Fruit fly (Drosophila melanogaster) whole organism, prepupa: ENCODE data around the gene Pgm1.

Experiments used
- Blimp-1 ChIP-seq: fragments of 200-800 bp; sonication (Bioruptor generic); optimal IDR thresholded peaks from 3 replicates; lab custom pipeline; 2017; ENCODE audit warnings: missing biosample characterization, missing genetic modification characterization, mild to moderate bottlenecking, moderate library complexity, missing genetic modification reagents
- CG10631 ChIP-seq: fragments of 200-800 bp; sonication (Bioruptor generic); optimal IDR thresholded peaks from 2 replicates; lab custom pipeline; 2016; ENCODE audit warnings: missing biosample characterization, missing genetic modification characterization
- CG10669 ChIP-seq: fragments of 200-800 bp; sonication (Bioruptor generic); optimal IDR thresholded peaks from 3 replicates; lab custom pipeline; 2018; ENCODE audit warnings: missing biosample characterization, mild to moderate bottlenecking, missing genetic modification characterization, moderate library complexity
- CG11294 ChIP-seq: fragments of 200-800 bp; sonication (Bioruptor generic); IDR thresholded peaks from 2 replicates; pipeline ENCODE4 v1.3.6; 2022; ENCODE audit warnings: missing biosample characterization, missing genetic modification characterization
- CG11902 ChIP-seq: fragments of 200-800 bp; sonication (Bioruptor generic); optimal IDR thresholded peaks from 3 replicates; lab custom pipeline; 2016; ENCODE audit warnings: missing biosample characterization, missing genetic modification characterization
- CG15336 ChIP-seq: fragments of 200-800 bp; sonication (Bioruptor generic); IDR thresholded peaks from 2 replicates; pipeline ENCODE4 v1.3.6; 2022; ENCODE audit warnings: missing biosample characterization, missing genetic modification characterization
- CG1621 ChIP-seq: fragments of 200-800 bp; sonication (Bioruptor generic); optimal IDR thresholded peaks from 3 replicates; lab custom pipeline; 2018; ENCODE audit warnings: missing biosample characterization, mild to moderate bottlenecking, missing genetic modification characterization
- CG16779 ChIP-seq: fragments of 200-800 bp; sonication (Bioruptor generic); optimal IDR thresholded peaks from 3 replicates; lab custom pipeline; 2017; ENCODE audit warnings: missing biosample characterization, mild to moderate bottlenecking, missing genetic modification characterization
- CG3032 ChIP-seq: fragments of 200-800 bp; optimal IDR thresholded peaks from 2 replicates; lab custom pipeline; 2019; ENCODE audit warnings: missing biosample characterization, mild to moderate bottlenecking, missing genetic modification characterization, moderate library complexity
- CG32006 ChIP-seq: fragments of 200-800 bp; sonication (Bioruptor generic); optimal IDR thresholded peaks from 3 replicates; lab custom pipeline; 2017; ENCODE audit warnings: missing biosample characterization, mild to moderate bottlenecking, missing genetic modification characterization
- CG34406 ChIP-seq: fragments of 200-800 bp; sonication (Bioruptor generic); optimal IDR thresholded peaks from 3 replicates; lab custom pipeline; 2016; ENCODE audit warnings: missing biosample characterization, missing genetic modification characterization
- CG6163 ChIP-seq: fragments of 200-800 bp; sonication (Bioruptor generic); IDR thresholded peaks from 3 replicates; pipeline ENCODE4 v1.3.6; 2022; ENCODE audit warnings: missing biosample characterization, missing genetic modification characterization
- CG6792 ChIP-seq: fragments of 200-800 bp; sonication (Bioruptor generic); optimal IDR thresholded peaks from 3 replicates; lab custom pipeline; 2016; ENCODE audit warnings: missing biosample characterization, missing genetic modification characterization
- CG6854 ChIP-seq: fragments of 200-800 bp; sonication (Bioruptor generic); optimal IDR thresholded peaks from 2 replicates; lab custom pipeline; 2017; ENCODE audit warnings: missing biosample characterization, mild to moderate bottlenecking, missing genetic modification characterization
- CG8119 ChIP-seq: fragments of 200-800 bp; sonication (Bioruptor generic); IDR thresholded peaks from 3 replicates; pipeline ENCODE4 v1.3.6; 2022; ENCODE audit warnings: missing biosample characterization, missing genetic modification characterization
- Eip78C ChIP-seq: fragments of 200-800 bp; sonication (Bioruptor generic); peaks from one replicate; lab custom pipeline; 2016; ENCODE audit warnings: missing biosample characterization, missing genetic modification characterization
- Ets21C ChIP-seq: fragments of 200-800 bp; sonication (Bioruptor generic); optimal IDR thresholded peaks from 3 replicates; lab custom pipeline; 2016; ENCODE audit warnings: missing biosample characterization, missing genetic modification characterization
- Ets96B ChIP-seq: fragments of 200-800 bp; optimal IDR thresholded peaks from 2 replicates; lab custom pipeline; 2019; ENCODE audit warnings: missing biosample characterization, mild to moderate bottlenecking, missing genetic modification characterization, moderate library complexity
- Hr38 ChIP-seq: sonication (Bioruptor generic); optimal IDR thresholded peaks from 2 replicates; lab custom pipeline; 2016; ENCODE audit warnings: missing biosample characterization, missing genetic modification characterization
- Hr4 ChIP-seq: fragments of 200-800 bp; sonication (Bioruptor generic); optimal IDR thresholded peaks from 3 replicates; lab custom pipeline; 2016; ENCODE audit warnings: missing biosample characterization, missing genetic modification characterization
- Lpt ChIP-seq: fragments of 200-800 bp; sonication (Bioruptor generic); optimal IDR thresholded peaks from 3 replicates; lab custom pipeline; 2016; ENCODE audit warnings: missing biosample characterization, missing genetic modification characterization
- Met ChIP-seq: fragments of 200-800 bp; sonication (Bioruptor generic); optimal IDR thresholded peaks from 3 replicates; lab custom pipeline; 2016; ENCODE audit warnings: missing biosample characterization, missing genetic modification characterization
- OdsH ChIP-seq: fragments of 200-800 bp; sonication (Bioruptor generic); optimal IDR thresholded peaks from 3 replicates; lab custom pipeline; 2016; ENCODE audit warnings: missing biosample characterization, missing genetic modification characterization
- Sox102F ChIP-seq: fragments of 200-800 bp; sonication (Bioruptor generic); optimal IDR thresholded peaks from 2 replicates; lab custom pipeline; 2016; ENCODE audit warnings: missing biosample characterization, mild to moderate bottlenecking, missing genetic modification characterization
- Sox14 ChIP-seq: fragments of 200-800 bp; sonication (Bioruptor generic); optimal IDR thresholded peaks from 3 replicates; lab custom pipeline; 2016; ENCODE audit warnings: missing biosample characterization, missing genetic modification characterization
- Sox15 ChIP-seq: fragments of 200-800 bp; sonication (Bioruptor generic); optimal IDR thresholded peaks from 3 replicates; lab custom pipeline; 2016; ENCODE audit warnings: missing biosample characterization, missing genetic modification characterization
- achi ChIP-seq: fragments of 200-800 bp; sonication (Bioruptor generic); optimal IDR thresholded peaks from 3 replicates; lab custom pipeline; 2016; ENCODE audit warnings: missing biosample characterization, missing genetic modification characterization
- cyc ChIP-seq: fragments of 200-800 bp; sonication (Bioruptor generic); optimal IDR thresholded peaks from 3 replicates; lab custom pipeline; 2016; ENCODE audit warnings: missing biosample characterization, missing genetic modification characterization
- dac ChIP-seq: fragments of 200-800 bp; sonication (Bioruptor generic); optimal IDR thresholded peaks from 2 replicates; lab custom pipeline; 2017; ENCODE audit warnings: missing biosample characterization, mild to moderate bottlenecking, missing genetic modification characterization
- dsx ChIP-seq: fragments of 200-800 bp; optimal IDR thresholded peaks from 3 replicates; lab custom pipeline; 2019; ENCODE audit warnings: missing biosample characterization, mild to moderate bottlenecking, missing genetic modification characterization, moderate library complexity; ENCODE audit not compliant: poor library complexity, severe bottlenecking
- esn ChIP-seq: fragments of 200-800 bp; sonication (Bioruptor generic); optimal IDR thresholded peaks from 2 replicates; lab custom pipeline; 2016; ENCODE audit warnings: missing biosample characterization, mild to moderate bottlenecking, missing genetic modification characterization, moderate library complexity
- fd85E ChIP-seq: fragments of 200-800 bp; sonication (Bioruptor generic); optimal IDR thresholded peaks from 3 replicates; lab custom pipeline; 2016; ENCODE audit warnings: missing biosample characterization, missing genetic modification characterization
- fkh ChIP-seq: fragments of 200-800 bp; sonication (Bioruptor generic); optimal IDR thresholded peaks from 3 replicates; lab custom pipeline; 2017; ENCODE audit warnings: missing biosample characterization, mild to moderate bottlenecking, missing genetic modification characterization, moderate library complexity
- lz ChIP-seq: fragments of 200-800 bp; sonication (Bioruptor generic); optimal IDR thresholded peaks from 3 replicates; lab custom pipeline; 2016; ENCODE audit warnings: missing biosample characterization, missing genetic modification characterization
- net ChIP-seq: fragments of 200-800 bp; sonication (Bioruptor generic); optimal IDR thresholded peaks from 3 replicates; lab custom pipeline; 2016; ENCODE audit warnings: missing biosample characterization, missing genetic modification characterization
- pdm3 ChIP-seq: fragments of 200-800 bp; sonication (Bioruptor generic); optimal IDR thresholded peaks from 3 replicates; lab custom pipeline; 2016; ENCODE audit warnings: missing biosample characterization, missing genetic modification characterization
- salr ChIP-seq, 2 experiments: fragments of 200-800 bp; sonication (Bioruptor generic); optimal IDR thresholded peaks; 3 replicates each; lab custom pipeline; 2016 to 2018; ENCODE audit warnings: missing biosample characterization in 2 of 2, missing genetic modification characterization in 2 of 2, mild to moderate bottlenecking in 1 of 2
- spab ChIP-seq: fragments of 200-800 bp; sonication (Bioruptor generic); optimal IDR thresholded peaks from 2 replicates; lab custom pipeline; 2017; ENCODE audit warnings: missing biosample characterization, mild to moderate bottlenecking, missing genetic modification characterization, missing genetic modification reagents
- svp ChIP-seq: fragments of 200-800 bp; sonication (Bioruptor generic); peaks from one replicate; lab custom pipeline; 2016; ENCODE audit warnings: missing biosample characterization, missing genetic modification characterization
- topi ChIP-seq: fragments of 200-800 bp; sonication (Bioruptor generic); optimal IDR thresholded peaks from 3 replicates; lab custom pipeline; 2016; ENCODE audit warnings: missing biosample characterization, missing genetic modification characterization
- vri ChIP-seq: fragments of 200-800 bp; sonication (Bioruptor generic); optimal IDR thresholded peaks from 3 replicates; lab custom pipeline; 2016; ENCODE audit warnings: missing biosample characterization, mild to moderate bottlenecking, missing genetic modification characterization

Pgm1 gene

dm6 chr3L:16100059-16100458, 28.3 kb downstream of the Pgm1 start, which contains the start of gene IleRS-m:
TSS of gene IleRS-m (plus strand) at chr3L:16100280.
- TF ChIP-seq achi (no peak), Sox14 (GFP tag; lab: Kevin White, UChicago) (no peak), salr (GFP tag; optimal IDR thresholded peaks at IDR 0.05; lab: Kevin White, UChicago) (no peak), CG11294 (GFP tag; lab: Robert Waterston, UW) (no peak), CG16779 (no peak), Lpt (no peak), Hr4 (GFP tag; lab: Kevin White, UChicago) (no peak), CG11902 (GFP tag; lab: Kevin White, UChicago) (no peak), vri (GFP tag; lab: Kevin White, UChicago) (no peak), Ets21C (GFP tag; lab: Kevin White, UChicago) (no peak), Met (no peak), CG6163 (GFP tag; lab: Robert Waterston, UW) (no peak), Sox102F (GFP tag; lab: Kevin White, UChicago) (no peak), CG15336 (GFP tag; lab: Robert Waterston, UW) (no peak)

- TF ChIP-seq svp (GFP tag; lab: Kevin White, UChicago) (no peak), topi (no peak), CG8119 (GFP tag; lab: Robert Waterston, UW) (no peak), pdm3 (GFP tag; lab: Kevin White, UChicago) (no peak), Met (no peak), cyc (GFP tag; lab: Kevin White, UChicago) (no peak), CG34406 (GFP tag; lab: Kevin White, UChicago) (no peak), fd85E (no peak), spab (GFP tag; lab: Kevin White, UChicago) (no peak), dac (GFP tag; lab: Kevin White, UChicago) (no peak), vri (GFP tag; lab: Kevin White, UChicago) (no peak), CG6163 (GFP tag; lab: Robert Waterston, UW) (no peak), Sox102F (GFP tag; lab: Kevin White, UChicago) (no peak), OdsH (GFP tag; lab: Kevin White, UChicago) (no peak), Hr4 (GFP tag; lab: Kevin White, UChicago) (no peak), CG10669 (GFP tag; lab: Kevin White, UChicago) (no peak), CG6854 (no peak), CG11902 (GFP tag; lab: Kevin White, UChicago) (no peak)
Observed at dm6 chr3L:16097393-16097884, 30.9 kb downstream of the Pgm1 start, which contains the start of the genes CG13074 and ATPsynbetaL. TSS of gene CG13074 (minus strand) at chr3L:16097493. TSS of gene ATPsynbetaL (plus strand) at chr3L:16097834.

dm6 chr3L:16090330-16090803, 38.0 kb downstream of the Pgm1 start, which contains the start of the genes CG5235 and ClC-c:
TSS of gene CG5235 (minus strand) at chr3L:16090392.
TSS of gene ClC-c (plus strand) at chr3L:16090454.
- TF ChIP-seq esn (GFP tag; lab: Kevin White, UChicago) (peak; percentile 5), Sox14 (GFP tag; lab: Kevin White, UChicago) (peak; percentile 34), CG6854 (peak; percentile 53), fkh (peak; percentile 69), Blimp-1 (GFP tag; lab: Kevin White, UChicago) (no peak), CG10631 (no peak), Hr4 (GFP tag; lab: Kevin White, UChicago) (no peak)

- no peak for TF ChIP-seq Eip78C
- TF ChIP-seq svp (GFP tag; lab: Kevin White, UChicago): no peak
- TF ChIP-seq CG1621 (tag; lab: Kevin White, UChicago): peak; percentile 100
- no peak for TF ChIP-seq pdm3 (GFP tag; lab: Kevin White, UChicago)
- TF ChIP-seq Hr38: no peak
- TF ChIP-seq CG6163 (GFP tag; lab: Robert Waterston, UW): no peak
- no peak for TF ChIP-seq fkh
- peak; percentile 56 for TF ChIP-seq CG3032 (tag; lab: Kevin White, UChicago)
- TF ChIP-seq Ets96B: no peak
- no peak for TF ChIP-seq CG6792
- no peak for TF ChIP-seq CG32006 (GFP tag; lab: Kevin White, UChicago)
- peak; percentile 22 for TF ChIP-seq cyc (GFP tag; lab: Kevin White, UChicago)
- no peak for TF ChIP-seq Sox15 (GFP tag; lab: Kevin White, UChicago)
- peak; percentile 62 for TF ChIP-seq CG15336 (GFP tag; lab: Robert Waterston, UW)
- peak; percentile 55 for TF ChIP-seq esn (GFP tag; lab: Kevin White, UChicago)
- no peak for TF ChIP-seq achi
- TF ChIP-seq net (GFP tag; lab: Kevin White, UChicago): no peak
- no peak for TF ChIP-seq dsx (GFP tag; lab: Kevin White, UChicago)
- TF ChIP-seq lz: no peak
- TF ChIP-seq Ets21C (GFP tag; lab: Kevin White, UChicago): no peak
Observed at dm6 chr3L:16087323-16087816, 41.0 kb downstream of the Pgm1 start, which contains the start of gene Tasp1. TSS of gene Tasp1 (minus strand) at chr3L:16087525.
